Fruit fly (Drosophila melanogaster) whole organism, embryonic: ENCODE data around the gene Gs2.

Experiments used
- Aef1 ChIP-seq: fragments of 200-800 bp; sonication (Bioruptor generic); IDR thresholded peaks from 3 replicates; pipeline ENCODE4 v1.3.6; 2022; ENCODE audit warnings: missing biosample characterization, missing genetic modification characterization
- Asciz ChIP-seq: fragments of 200-800 bp; sonication (Bioruptor generic); optimal IDR thresholded peaks from 2 replicates; lab custom pipeline; 2017; ENCODE audit warnings: missing biosample characterization, mild to moderate bottlenecking, missing genetic modification characterization, missing genetic modification reagents
- CG10979 ChIP-seq: fragments of 200-800 bp; sonication (Bioruptor generic); optimal IDR thresholded peaks from 2 replicates; lab custom pipeline; 2018; ENCODE audit warnings: missing biosample characterization, mild to moderate bottlenecking, missing genetic modification characterization, moderate library complexity
- CG12104 ChIP-seq: fragments of 200-800 bp; sonication (Bioruptor generic); optimal IDR thresholded peaks from 3 replicates; lab custom pipeline; 2016; ENCODE audit warnings: missing biosample characterization, missing genetic modification characterization
- CG13123 ChIP-seq: fragments of 200-800 bp; sonication (Bioruptor generic); optimal IDR thresholded peaks from 2 replicates; lab custom pipeline; 2016; ENCODE audit warnings: missing biosample characterization, missing genetic modification characterization
- CG15514 ChIP-seq: fragments of 200-800 bp; sonication (Bioruptor generic); optimal IDR thresholded peaks from 3 replicates; lab custom pipeline; 2017; ENCODE audit warnings: missing biosample characterization, missing genetic modification characterization, mild to moderate bottlenecking, moderate library complexity, missing genetic modification reagents
- CG1603 ChIP-seq: fragments of 200-800 bp; sonication (Bioruptor generic); optimal IDR thresholded peaks from 2 replicates; lab custom pipeline; 2019; ENCODE audit warnings: missing biosample characterization, mild to moderate bottlenecking, missing genetic modification characterization, moderate library complexity
- CG2875 ChIP-seq: fragments of 200-800 bp; sonication (Bioruptor generic); optimal IDR thresholded peaks from 2 replicates; lab custom pipeline; 2017; ENCODE audit warnings: missing biosample characterization, mild to moderate bottlenecking, missing genetic modification characterization, missing genetic modification reagents
- CG30403 ChIP-seq: fragments of 200-800 bp; sonication (Bioruptor generic); optimal IDR thresholded peaks from 3 replicates; lab custom pipeline; 2016; ENCODE audit warnings: missing biosample characterization, missing genetic modification characterization
- CG31365 ChIP-seq: fragments of 200-800 bp; sonication (Bioruptor generic); optimal IDR thresholded peaks from 2 replicates; lab custom pipeline; 2018; ENCODE audit warnings: missing biosample characterization, mild to moderate bottlenecking, missing genetic modification characterization
- CG33213 ChIP-seq: fragments of 200-800 bp; sonication (Bioruptor generic); optimal IDR thresholded peaks from 3 replicates; lab custom pipeline; 2016; ENCODE audit warnings: missing biosample characterization, missing genetic modification characterization
- CG5953 ChIP-seq: fragments of 200-800 bp; sonication (Bioruptor generic); IDR thresholded peaks from 2 replicates; pipeline ENCODE4 v1.3.6; 2022; ENCODE audit warnings: missing biosample characterization, missing genetic modification characterization
- CG6765 ChIP-seq: fragments of 200-800 bp; sonication (Bioruptor generic); optimal IDR thresholded peaks from 3 replicates; lab custom pipeline; 2017; ENCODE audit warnings: missing biosample characterization, mild to moderate bottlenecking, missing genetic modification characterization
- CG6813 ChIP-seq: fragments of 200-800 bp; sonication (Bioruptor generic); optimal IDR thresholded peaks from 2 replicates; lab custom pipeline; 2017; ENCODE audit warnings: missing biosample characterization, missing genetic modification characterization, mild to moderate bottlenecking, moderate library complexity, missing genetic modification reagents
- CG7839 ChIP-seq: fragments of 200-800 bp; sonication (Bioruptor generic); optimal IDR thresholded peaks from 3 replicates; lab custom pipeline; 2018; ENCODE audit warnings: missing biosample characterization, mild to moderate bottlenecking, missing genetic modification characterization, moderate library complexity
- CG8359 ChIP-seq: fragments of 200-800 bp; sonication (Bioruptor generic); optimal IDR thresholded peaks from 2 replicates; lab custom pipeline; 2017; ENCODE audit warnings: missing biosample characterization, mild to moderate bottlenecking, missing genetic modification characterization, borderline replicate concordance
- CG8478 ChIP-seq: fragments of >200 bp; optimal IDR thresholded peaks from 2 replicates; lab custom pipeline; 2018
- CG9609 ChIP-seq: fragments of 200-800 bp; sonication (Bioruptor generic); optimal IDR thresholded peaks from 3 replicates; lab custom pipeline; 2016; ENCODE audit warnings: missing biosample characterization, missing genetic modification characterization
- CG9817 ChIP-seq: fragments of 200-800 bp; sonication (Bioruptor generic); optimal IDR thresholded peaks from 2 replicates; lab custom pipeline; 2018; ENCODE audit warnings: missing biosample characterization, mild to moderate bottlenecking, missing genetic modification characterization, moderate library complexity
- CG9876 ChIP-seq: fragments of 200-800 bp; sonication (Bioruptor generic); optimal IDR thresholded peaks from 2 replicates; lab custom pipeline; 2016; ENCODE audit warnings: missing biosample characterization, missing genetic modification characterization
- CG9932 ChIP-seq: fragments of 200-800 bp; sonication (Bioruptor generic); IDR thresholded peaks from 2 replicates; pipeline ENCODE4 v1.3.6; 2022; ENCODE audit warnings: missing biosample characterization, missing genetic modification characterization
- Camta ChIP-seq: fragments of 200-800 bp; sonication (Bioruptor generic); optimal IDR thresholded peaks from 2 replicates; lab custom pipeline; 2016; ENCODE audit warnings: missing biosample characterization, missing genetic modification characterization
- Fer2 ChIP-seq: fragments of 200-800 bp; sonication (Bioruptor generic); optimal IDR thresholded peaks from 2 replicates; lab custom pipeline; 2018; ENCODE audit warnings: missing biosample characterization, mild to moderate bottlenecking, missing genetic modification characterization, moderate library complexity
- H15 ChIP-seq: fragments of 200-800 bp; sonication (Bioruptor generic); IDR thresholded peaks from 3 replicates; pipeline ENCODE4 v1.3.6; 2022; ENCODE audit warnings: missing biosample characterization, missing genetic modification characterization
- Hmr ChIP-seq: fragments of 200-800 bp; sonication (Bioruptor generic); optimal IDR thresholded peaks from 3 replicates; lab custom pipeline; 2017; ENCODE audit warnings: mild to moderate bottlenecking, missing biosample characterization, missing genetic modification reagents, missing genetic modification characterization
- Hsf ChIP-seq: fragments of 200-800 bp; sonication (Bioruptor generic); optimal IDR thresholded peaks from 3 replicates; lab custom pipeline; 2016; ENCODE audit warnings: missing biosample characterization, missing genetic modification characterization
- Med ChIP-seq: fragments of 200-800 bp; sonication (Bioruptor generic); peaks from one replicate; lab custom pipeline; 2016; ENCODE audit warnings: missing biosample characterization, missing genetic modification characterization, mild to moderate bottlenecking, inconsistent platforms, moderate library complexity
- Meics ChIP-seq: fragments of 200-800 bp; sonication (Bioruptor generic); optimal IDR thresholded peaks from 2 replicates; lab custom pipeline; 2017; ENCODE audit warnings: missing biosample characterization, mild to moderate bottlenecking, missing genetic modification characterization
- NfI ChIP-seq: fragments of 200-800 bp; sonication (Bioruptor generic); optimal IDR thresholded peaks from 3 replicates; lab custom pipeline; 2018; ENCODE audit warnings: missing biosample characterization, mild to moderate bottlenecking, missing genetic modification characterization, moderate library complexity
- Oli ChIP-seq: fragments of 200-800 bp; sonication (Bioruptor generic); optimal IDR thresholded peaks from 2 replicates; lab custom pipeline; 2018; ENCODE audit warnings: missing biosample characterization, mild to moderate bottlenecking, missing genetic modification characterization, moderate library complexity
- Sox100B ChIP-seq: fragments of 200-800 bp; sonication (Bioruptor generic); optimal IDR thresholded peaks from 3 replicates; lab custom pipeline; 2018; ENCODE audit warnings: missing biosample characterization, mild to moderate bottlenecking, missing genetic modification characterization
- Sox102F ChIP-seq: fragments of 200-800 bp; sonication (Bioruptor generic); optimal IDR thresholded peaks from 2 replicates; lab custom pipeline; 2018; ENCODE audit warnings: missing biosample characterization, mild to moderate bottlenecking, missing genetic modification characterization, moderate library complexity
- ap ChIP-seq: fragments of 200-800 bp; sonication (Bioruptor generic); IDR thresholded peaks from 2 replicates; pipeline ENCODE4 v1.3.6; 2022; ENCODE audit warnings: missing biosample characterization, missing genetic modification characterization
- ara ChIP-seq: fragments of 200-800 bp; sonication (Bioruptor generic); IDR thresholded peaks from 2 replicates; pipeline ENCODE4 v1.3.6; 2022; ENCODE audit warnings: missing biosample characterization, missing genetic modification characterization
- bsh ChIP-seq, 2 experiments: fragments of 200-800 bp; sonication (Bioruptor generic); optimal IDR thresholded peaks; 2 replicates each; lab custom pipeline; 2017 to 2018; ENCODE audit warnings: mild to moderate bottlenecking in 2 of 2, missing biosample characterization in 2 of 2, missing genetic modification characterization in 2 of 2, moderate library complexity in 1 of 2
- crol ChIP-seq: fragments of 200-800 bp; sonication (Bioruptor generic); IDR thresholded peaks from 2 replicates; pipeline ENCODE4 v1.3.6; 2022; ENCODE audit warnings: missing biosample characterization, missing genetic modification characterization
- dpn ChIP-seq, 2 experiments: fragments of 200-800 bp; sonication (Bioruptor generic); optimal IDR thresholded peaks; 3 replicates each; lab custom pipeline; 2016; ENCODE audit warnings: missing biosample characterization in 2 of 2, missing genetic modification characterization in 2 of 2
- esg ChIP-seq: fragments of 200-800 bp; sonication (Bioruptor generic); conservative IDR thresholded peaks from 2 replicates; pipeline ENCODE4 v1.3.6; 2022; ENCODE audit warnings: missing biosample characterization, missing genetic modification characterization
- hbn ChIP-seq: fragments of 200-800 bp; sonication (Bioruptor generic); IDR thresholded peaks from 2 replicates; pipeline ENCODE4 v1.3.6; 2022; ENCODE audit warnings: missing biosample characterization, missing genetic modification characterization; ENCODE audit not compliant: partially characterized antibody
- lov ChIP-seq, 2 experiments: fragments of 200-800 bp in 1 of 2; fragments of >200 bp in 1 of 2; sonication (Bioruptor generic) in 1 of 2; IDR thresholded peaks in 1 of 2; optimal IDR thresholded peaks in 1 of 2; 2 replicates in 1 of 2; 3 replicates in 1 of 2; pipeline versions ENCODE4 v1.3.6 to Lab custom; 2017 to 2022; ENCODE audit warnings: missing biosample characterization in 1 of 2, missing genetic modification characterization in 1 of 2
- onecut ChIP-seq: fragments of 200-800 bp; sonication (Bioruptor generic); IDR thresholded peaks from 2 replicates; pipeline ENCODE4 v1.3.6; 2022; ENCODE audit warnings: missing biosample characterization, missing genetic modification characterization
- pb ChIP-seq: fragments of 200-800 bp; sonication (Bioruptor generic); optimal IDR thresholded peaks from 3 replicates; lab custom pipeline; 2016; ENCODE audit warnings: missing biosample characterization, missing genetic modification characterization
- sd ChIP-seq: fragments of 200-800 bp; sonication (Bioruptor generic); optimal IDR thresholded peaks from 3 replicates; lab custom pipeline; 2018; ENCODE audit warnings: missing biosample characterization, mild to moderate bottlenecking, missing genetic modification characterization, moderate library complexity
- sim ChIP-seq: fragments of 200-800 bp; sonication (Bioruptor generic); IDR thresholded peaks from 2 replicates; pipeline ENCODE4 v1.3.6; 2022; ENCODE audit warnings: missing biosample characterization, missing genetic modification characterization
- sima ChIP-seq: fragments of 200-800 bp; sonication (Bioruptor generic); optimal IDR thresholded peaks from 2 replicates; lab custom pipeline; 2016; ENCODE audit warnings: missing biosample characterization, missing genetic modification characterization
- sisA ChIP-seq: fragments of 200-800 bp; sonication (Bioruptor generic); IDR thresholded peaks from 2 replicates; pipeline ENCODE4 v1.3.6; 2022; ENCODE audit warnings: missing biosample characterization, missing genetic modification characterization
- so ChIP-seq: fragments of 200-800 bp; sonication (Bioruptor generic); IDR thresholded peaks from 3 replicates; pipeline ENCODE4 v1.3.6; 2022; ENCODE audit warnings: missing biosample characterization, missing genetic modification characterization
- sqz ChIP-seq: fragments of 200-800 bp; sonication (Bioruptor generic); optimal IDR thresholded peaks from 3 replicates; lab custom pipeline; 2018; ENCODE audit warnings: missing biosample characterization, mild to moderate bottlenecking, missing genetic modification characterization
- tin ChIP-seq: fragments of 200-800 bp; sonication (Bioruptor generic); optimal IDR thresholded peaks from 3 replicates; lab custom pipeline; 2016; ENCODE audit warnings: missing biosample characterization, missing genetic modification characterization
- vfl ChIP-seq: fragments of 200-800 bp; sonication (Bioruptor generic); optimal IDR thresholded peaks from 2 replicates; lab custom pipeline; 2016; ENCODE audit warnings: missing biosample characterization, missing genetic modification characterization

Gene Gs2

DNA sequence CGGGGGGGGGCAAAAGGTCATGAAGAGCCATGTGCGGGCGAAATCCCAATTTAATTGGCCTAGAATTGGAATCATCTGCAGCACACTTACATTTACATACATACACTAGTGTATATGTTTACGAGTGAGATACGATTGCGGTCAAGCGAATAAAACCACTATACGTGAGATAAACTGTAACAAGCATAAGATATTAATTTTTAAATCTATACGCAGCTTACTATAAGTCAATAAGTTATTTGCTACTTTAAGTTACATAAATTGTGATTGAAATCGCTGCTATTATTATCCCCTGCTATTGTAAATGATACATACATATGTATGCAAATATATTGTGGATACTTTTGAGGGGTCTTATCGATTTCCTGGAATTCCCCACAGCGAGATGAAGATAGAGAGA, 43.5 kb upstream of the Gs2 start (continued):
- TF ChIP-seq CG10979 (tag; lab: Kevin White, UChicago) (peak; percentile 23), CG30403 (GFP tag; lab: Kevin White, UChicago) (no peak), CG12104 (GFP tag; lab: Kevin White, UChicago) (no peak), sima (GFP tag; lab: Kevin White, UChicago) (no peak), ap (GFP tag; lab: Robert Waterston, UW) (peak; percentile 19; the same call in 1 of the 2 replicates), CG8359 (GFP tag; lab: Kevin White, UChicago) (no peak), CG6765 (GFP tag; lab: Kevin White, UChicago) (peak; percentile 1), crol (GFP tag; lab: Robert Waterston, UW) (no peak), onecut (GFP tag; lab: Robert Waterston, UW) (0 out of 2 replicates have a peak, but pooled peaks have one; percentile 18), Camta (GFP tag; lab: Kevin White, UChicago) (peak; percentile 8), vfl (GFP tag; lab: Kevin White, UChicago) (no peak), tin (no peak), sim (GFP tag; lab: Robert Waterston, UW) (0 out of 2 replicates have a peak, but pooled peaks have one; percentile 17), CG9609 (GFP tag; lab: Kevin White, UChicago) (no peak), sisA (GFP tag; lab: Robert Waterston, UW) (peak; percentile 32; the same call in 1 of the 2 replicates), CG8478 (lab: Kevin White, UChicago) (no peak), H15 (GFP tag; lab: Robert Waterston, UW) (peak; percentile 40; the same call in 1 of the 3 replicates), CG7839 (peak; percentile 68), CG9932 (GFP tag; lab: Robert Waterston, UW) (peak; percentile 41), CG5953 (0 out of 2 replicates have a peak, but pooled peaks have one; percentile 35), Meics (GFP tag; lab: Kevin White, UChicago) (peak; percentile 47), ara (GFP tag; lab: Robert Waterston, UW) (peak; percentile 42; the same call in 1 of the 2 replicates), Med (GFP tag; lab: Kevin White, UChicago) (peak; percentile 80), CG15514 (GFP tag; lab: Kevin White, UChicago) (no peak), CG9817 (tag; lab: Kevin White, UChicago) (peak; percentile 52), hbn (no peak), CG33213 (GFP tag; lab: Kevin White, UChicago) (no peak), Aef1 (GFP tag; lab: Robert Waterston, UW) (peak; percentile 40; the same call in 1 of the 3 replicates), bsh (GFP tag; optimal IDR thresholded peaks at IDR 0.05; lab: Kevin White, UChicago) (peak in 1 of 2 experiments; percentile 40), CG9876 (GFP tag; lab: Kevin White, UChicago) (no peak), CG6813 (GFP tag; lab: Kevin White, UChicago) (peak; percentile 19), esg (GFP tag; lab: Robert Waterston, UW) (peak; percentile 32), Sox102F (GFP tag; lab: Kevin White, UChicago) (peak; percentile 44), Fer2 (tag; lab: Kevin White, UChicago) (peak; percentile 29), Sox100B (GFP tag; lab: Kevin White, UChicago) (peak; percentile 10), Oli (tag; lab: Kevin White, UChicago) (peak; percentile 7), CG2875 (GFP tag; lab: Kevin White, UChicago) (peak; percentile 3), sd (tag; lab: Kevin White, UChicago) (no peak), sqz (GFP tag; lab: Kevin White, UChicago) (peak; percentile 3), CG13123 (GFP tag; lab: Kevin White, UChicago) (no peak), so (GFP tag; lab: Robert Waterston, UW) (peak; percentile 23; the same call in 1 of the 3 replicates), CG31365 (tag; lab: Kevin White, UChicago) (no peak), CG1603 (tag; lab: Kevin White, UChicago) (peak; percentile 61), Hsf (GFP tag; lab: Kevin White, UChicago) (peak; percentile 16), pb (no peak), Asciz (GFP tag; lab: Kevin White, UChicago) (peak; percentile 15), dpn (GFP tag; optimal IDR thresholded peaks at IDR 0.05; lab: Kevin White, UChicago) (peak in 1 of 2 experiments; percentile 4), NfI (GFP tag; lab: Kevin White, UChicago) (peak; percentile 46), lov (optimal IDR thresholded peaks at IDR 0.05; lab: Kevin White, UChicago) (no peak), lov (GFP tag; IDR thresholded peaks at IDR 0.05; lab: Robert Waterston, UW) (no peak), Hmr (GFP tag; lab: Kevin White, UChicago) (peak; percentile 61)
